Worm (Caenorhabditis elegans) whole organism, young adult: ENCODE measurements around the gene tbc-13.

Experiments
- B0019.2 ChIP-seq: fragments of 200-800 bp; sonication (Bioruptor generic); conservative IDR thresholded peaks from 2 replicates; pipeline ENCODE4 v1.3.6; 2022; ENCODE audit warnings: missing genetic modification reagents, missing genetic modification characterization, missing compliant biosample characterization
- B0035.1 ChIP-seq: sonication (generic microtip); optimal IDR thresholded peaks from 2 replicates; lab custom pipeline; 2016; ENCODE audit warnings: missing genetic modification characterization, mild to moderate bottlenecking, missing compliant biosample characterization, missing genotype, missing genetic modification reagents
- ama-1 ChIP-seq, 3 experiments: fragments of 150-350 bp in 1 of 3; sonication (generic microtip) in 2 of 3; optimal IDR thresholded peaks; 2 replicates each; lab custom pipeline; 2014 to 2018; ENCODE audit warnings: missing biosample characterization in 2 of 3, missing genetic modification characterization in 2 of 3, missing genetic modification reagents in 2 of 3
- ceh-27 ChIP-seq: fragments of 200-800 bp; sonication (Bioruptor generic); optimal IDR thresholded peaks from 2 replicates; lab custom pipeline; 2018; ENCODE audit warnings: mild to moderate bottlenecking, missing genetic modification characterization, moderate library complexity, missing compliant biosample characterization
- hlh-26 ChIP-seq: fragments of 200-800 bp; sonication (Bioruptor generic); conservative IDR thresholded peaks from 2 replicates; pipeline ENCODE4 v1.3.6; 2022; ENCODE audit warnings: missing genetic modification reagents, missing genetic modification characterization, missing compliant biosample characterization
- mel-28 ChIP-seq: sonication (generic microtip); optimal IDR thresholded peaks from 2 replicates; lab custom pipeline; 2016; ENCODE audit warnings: borderline replicate concordance, mild to moderate bottlenecking, missing genetic modification characterization, missing compliant biosample characterization
- nhr-179 ChIP-seq: sonication (generic microtip); optimal IDR thresholded peaks from 2 replicates; lab custom pipeline; 2016; ENCODE audit warnings: mild to moderate bottlenecking, missing genetic modification characterization, missing compliant biosample characterization
- somi-1 ChIP-seq: fragments of 200-800 bp; sonication (Bioruptor generic); optimal IDR thresholded peaks from 2 replicates; lab custom pipeline; 2018; ENCODE audit warnings: mild to moderate bottlenecking, missing genetic modification characterization, missing compliant biosample characterization
- unc-62 ChIP-seq: fragments of 150-350 bp; optimal IDR thresholded peaks from 2 replicates; lab custom pipeline; 2014; ENCODE audit warnings: missing biosample characterization, missing genetic modification reagents, missing genetic modification characterization

DNA sequence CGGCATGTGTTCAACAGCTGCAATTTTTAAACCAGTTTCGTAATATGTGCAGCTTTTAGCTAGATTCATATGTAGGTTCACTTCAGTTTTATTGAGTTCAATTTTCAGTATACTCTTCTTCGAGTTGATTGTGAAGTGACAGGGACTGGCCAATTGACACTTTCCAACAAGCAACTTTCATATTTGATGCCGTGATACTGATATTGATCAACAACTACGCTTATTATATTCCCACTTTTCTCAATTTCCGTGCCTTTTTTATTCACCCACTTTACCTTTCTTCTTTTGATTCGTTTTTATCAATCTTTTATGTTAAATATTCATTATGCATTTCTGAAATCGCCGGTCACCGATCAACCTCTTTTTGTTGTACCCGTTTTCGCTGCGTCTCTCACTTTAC lies 771 bp upstream of the tbc-13 start:
- no peak for TF ChIP-seq B0019.2 (GFP tag; lab: Robert Waterston, UW)
- no peak for TF ChIP-seq ama-1 (optimal IDR thresholded peaks at IDR 0.05; lab: Kevin White, UChicago)
- no peak for TF ChIP-seq ama-1 (GFP tag; optimal IDR thresholded peaks at IDR 0.05; lab: Kevin White, UChicago)
- no peak for TF ChIP-seq ceh-27 (GFP tag; lab: Kevin White, UChicago)
- TF ChIP-seq somi-1 (GFP tag; lab: Kevin White, UChicago): no peak
- no peak for TF ChIP-seq B0035.1 (tag; lab: Kevin White, UChicago)
- no peak for TF ChIP-seq unc-62 (GFP tag; lab: Kevin White, UChicago)
- no peak for TF ChIP-seq mel-28 (tag; lab: Kevin White, UChicago)
- TF ChIP-seq hlh-26: no peak
- no peak for TF ChIP-seq nhr-179 (tag; lab: Kevin White, UChicago)
